Worm (Caenorhabditis elegans): ENCODE measurements around the gene pan-1.

pan-1 gene

DNA sequence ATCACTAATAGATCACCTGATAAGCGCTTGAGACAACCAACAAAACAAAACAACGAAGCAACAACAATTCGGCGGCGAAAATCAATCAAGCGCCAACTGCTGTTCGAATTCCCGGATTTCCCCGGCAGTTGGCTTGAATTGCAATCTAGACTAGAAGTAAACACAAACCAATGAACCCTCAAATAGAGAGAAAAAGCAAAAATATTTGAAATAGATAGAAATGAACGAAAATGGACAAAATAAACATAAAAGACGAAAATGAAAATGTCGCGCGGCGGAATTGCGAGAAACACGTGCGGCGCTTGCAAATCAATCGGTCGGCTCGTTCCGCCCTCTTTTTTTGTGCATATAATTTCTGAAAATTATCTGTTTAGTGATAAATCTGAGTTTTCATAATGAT lies 5.9 kb downstream of the pan-1 start, which contains the start of gene idhg-1:
Gene idhg-1 (plus strand): TSS at position 343 of the 400 bp plus-strand sequence.
- TF ChIP-seq zag-1 (tag; optimal IDR thresholded peaks at IDR 0.05), result no peak
- TF ChIP-seq egl-27 (tag; optimal IDR thresholded peaks at IDR 0.05), result no peak
- TF ChIP-seq hlh-4 (tag; optimal IDR thresholded peaks at IDR 0.05), result no peak
- peak; percentile 76 for TF ChIP-seq nhr-47 (tag; optimal IDR thresholded peaks at IDR 0.05)
- TF ChIP-seq lin-39 (tag; optimal IDR thresholded peaks at IDR 0.05), result peak; percentile 35
- no peak for TF ChIP-seq unc-30 (tag; optimal IDR thresholded peaks at IDR 0.05)
- TF ChIP-seq nhr-20 (tag; optimal IDR thresholded peaks at IDR 0.05), result peak; percentile 72
- TF ChIP-seq sox-4 (tag; optimal IDR thresholded peaks at IDR 0.05), result peak; percentile 24
- TF ChIP-seq dsc-1 (tag; optimal IDR thresholded peaks at IDR 0.05), result peak; percentile 79
- peak; percentile 86 for TF ChIP-seq nhr-85 (tag)
- no peak for TF ChIP-seq C04F5.9 (tag; optimal IDR thresholded peaks at IDR 0.05)
- peak; percentile 63 for TF ChIP-seq lir-3 (tag; optimal IDR thresholded peaks at IDR 0.05; ENCODE audit: poor library complexity)
- TF ChIP-seq elt-3 (tag; optimal IDR thresholded peaks at IDR 0.05), result peak in 1 of 6 experiments; percentile 23
- TF ChIP-seq lin-14 (GFP tag; optimal IDR thresholded peaks at IDR 0.05), result peak; percentile 71
- TF ChIP-seq nhr-11 (tag; optimal IDR thresholded peaks at IDR 0.05), result peak; percentile 37
- TF ChIP-seq unc-86 (tag; optimal IDR thresholded peaks at IDR 0.05), result peak; percentile 64
- TF ChIP-seq swsn-7 (tag; optimal IDR thresholded peaks at IDR 0.05), result peak; percentile 84
- TF ChIP-seq fos-1 (tag; optimal IDR thresholded peaks at IDR 0.05), result no peak
- TF ChIP-seq mef-2 (tag; optimal IDR thresholded peaks at IDR 0.05), result no peak
- peak; percentile 58 for TF ChIP-seq snpc-4 (tag; optimal IDR thresholded peaks at IDR 0.05)
- TF ChIP-seq lin-35 (GFP tag; optimal IDR thresholded peaks at IDR 0.05), result peak; percentile 19 to 63
- TF ChIP-seq fkh-8 (tag; optimal IDR thresholded peaks at IDR 0.05), result peak; percentile 37
- peak; percentile 49 for TF ChIP-seq skn-1 (tag; optimal IDR thresholded peaks at IDR 0.05)
- no peak for TF ChIP-seq alr-1 (tag; optimal IDR thresholded peaks at IDR 0.05; ENCODE audit: borderline replicate concordance)
- TF ChIP-seq sptf-1 (tag; optimal IDR thresholded peaks at IDR 0.05), result no peak
- no peak for TF ChIP-seq nhr-28 (tag; optimal IDR thresholded peaks at IDR 0.05)
- no peak for TF ChIP-seq grh-1 (GFP tag; IDR thresholded peaks at IDR 0.05)
- TF ChIP-seq tlp-1 (tag; optimal IDR thresholded peaks at IDR 0.05), result no peak
- TF ChIP-seq nhr-19 (GFP tag; conservative IDR thresholded peaks at IDR 0.05), result peak; percentile 88
- peak; percentile 29 for TF ChIP-seq F16B12.6 (tag; optimal IDR thresholded peaks at IDR 0.05)
- TF ChIP-seq blmp-1 (tag; optimal IDR thresholded peaks at IDR 0.05), result peak; percentile 33
- peak; percentile 52 for TF ChIP-seq tbx-2 (tag; optimal IDR thresholded peaks at IDR 0.05)
- peak; percentile 40 for TF ChIP-seq egl-13 (tag; optimal IDR thresholded peaks at IDR 0.05)
- no peak for TF ChIP-seq ceh-8 (GFP tag; optimal IDR thresholded peaks at IDR 0.05)
- peak; percentile 63 for TF ChIP-seq ztf-4 (tag; optimal IDR thresholded peaks at IDR 0.05)
- no peak for TF ChIP-seq ceh-90 (tag; optimal IDR thresholded peaks at IDR 0.05)
- no peak for TF ChIP-seq ama-1 (optimal IDR thresholded peaks at IDR 0.05)
- no peak for TF ChIP-seq fkh-4 (tag; optimal IDR thresholded peaks at IDR 0.05; ENCODE audit: borderline replicate concordance)
- no peak for TF ChIP-seq hpl-2 (GFP tag; optimal IDR thresholded peaks at IDR 0.05)
- TF ChIP-seq unc-98 (GFP tag; IDR thresholded peaks at IDR 0.05), result no peak
- TF ChIP-seq nhr-90 (tag; optimal IDR thresholded peaks at IDR 0.05; ENCODE audit: poor library complexity), result peak; percentile 71
- peak; percentile 9 for TF ChIP-seq nhr-77 (tag; optimal IDR thresholded peaks at IDR 0.05)
- TF ChIP-seq pqm-1 (tag; optimal IDR thresholded peaks at IDR 0.05), result no peak
- no peak for TF ChIP-seq unc-62 (GFP tag; optimal IDR thresholded peaks at IDR 0.05)
- peak; percentile 34 for TF ChIP-seq irx-1 (tag; optimal IDR thresholded peaks at IDR 0.05)
- TF ChIP-seq mdl-1 (tag; optimal IDR thresholded peaks at IDR 0.05), result no peak
- no peak for TF ChIP-seq C34B4.2 (tag; optimal IDR thresholded peaks at IDR 0.05)
- TF ChIP-seq nhr-84 (tag; optimal IDR thresholded peaks at IDR 0.05), result peak; percentile 26
- no peak for TF ChIP-seq ets-5 (GFP tag; IDR thresholded peaks at IDR 0.05)
- TF ChIP-seq C16A3.4 (tag; optimal IDR thresholded peaks at IDR 0.05), result peak; percentile 64
- no peak for TF ChIP-seq sup-37 (GFP tag; optimal IDR thresholded peaks at IDR 0.05)
- no peak for TF ChIP-seq fkh-10 (GFP tag; optimal IDR thresholded peaks at IDR 0.05)
- no peak for TF ChIP-seq hlh-17 (GFP tag; optimal IDR thresholded peaks at IDR 0.05; ENCODE audit: borderline replicate concordance)
- peak; percentile 37 to 53 (median 51) for TF ChIP-seq ceh-82 (tag; optimal IDR thresholded peaks at IDR 0.05)

Data from whole organism, L1 larva.